Worm (Caenorhabditis elegans) whole organism, L2 larva: ENCODE measurements around the gene C08F11.17.

Experiments
- C34F6.9 ChIP-seq: fragments of 150-350 bp; optimal IDR thresholded peaks from 2 replicates; lab custom pipeline; 2014; ENCODE audit warnings: missing biosample characterization, missing genetic modification characterization
- F13H6.1 ChIP-seq: sonication (generic microtip); optimal IDR thresholded peaks from 2 replicates; lab custom pipeline; 2016; ENCODE audit warnings: missing genetic modification characterization, missing compliant biosample characterization
- R02D3.7 ChIP-seq: fragments of 150-350 bp; optimal IDR thresholded peaks from 2 replicates; lab custom pipeline; 2014; ENCODE audit warnings: missing biosample characterization, missing genetic modification characterization
- Y55F3AM.14 ChIP-seq: fragments of 200-800 bp; sonication (Bioruptor generic); optimal IDR thresholded peaks from 2 replicates; lab custom pipeline; 2018; ENCODE audit warnings: mild to moderate bottlenecking, missing genetic modification characterization, missing compliant biosample characterization
- ZK546.5 ChIP-seq: sonication (generic microtip); optimal IDR thresholded peaks from 2 replicates; lab custom pipeline; 2017; ENCODE audit warnings: missing biosample characterization, missing genetic modification characterization
- alr-1 ChIP-seq: fragments of 150-350 bp; optimal IDR thresholded peaks from 2 replicates; lab custom pipeline; 2014; ENCODE audit warnings: missing biosample characterization, missing genetic modification characterization
- aly-2 ChIP-seq: fragments of 150-350 bp; optimal IDR thresholded peaks from 2 replicates; lab custom pipeline; 2014; ENCODE audit warnings: missing biosample characterization, missing genetic modification characterization
- ama-1 ChIP-seq: fragments of 150-350 bp; optimal IDR thresholded peaks from 2 replicates; lab custom pipeline; 2018; ENCODE audit warnings: inconsistent platforms
- blmp-1 ChIP-seq: sonication (generic microtip); optimal IDR thresholded peaks from 2 replicates; lab custom pipeline; 2017; ENCODE audit warnings: missing genetic modification characterization, mild to moderate bottlenecking, missing compliant biosample characterization, antibody characterized with exemption, moderate library complexity; ENCODE audit not compliant: insufficient read depth
- ceh-16 ChIP-seq: fragments of 150-350 bp; optimal IDR thresholded peaks from 2 replicates; lab custom pipeline; 2014; ENCODE audit warnings: missing biosample characterization, missing genetic modification characterization
- ceh-82 ChIP-seq: fragments of 150-350 bp; optimal IDR thresholded peaks from 2 replicates; lab custom pipeline; 2014; ENCODE audit warnings: missing biosample characterization, missing genetic modification characterization
- crh-2 ChIP-seq: sonication (generic microtip); optimal IDR thresholded peaks from 2 replicates; lab custom pipeline; 2017; ENCODE audit warnings: missing biosample characterization, missing genetic modification characterization
- egl-27 ChIP-seq: sonication (generic microtip); optimal IDR thresholded peaks from 3 replicates; lab custom pipeline; 2017; ENCODE audit warnings: missing biosample characterization, missing genetic modification reagents, missing genetic modification characterization
- elt-1 ChIP-seq: fragments of 150-350 bp; optimal IDR thresholded peaks from 2 replicates; lab custom pipeline; 2014; ENCODE audit warnings: missing biosample characterization, missing genetic modification characterization
- elt-3 ChIP-seq: sonication (generic microtip); optimal IDR thresholded peaks from 2 replicates; lab custom pipeline; 2017; ENCODE audit warnings: missing biosample characterization, missing genetic modification characterization
- fos-1 ChIP-seq: fragments of 150-350 bp; optimal IDR thresholded peaks from 2 replicates; lab custom pipeline; 2014; ENCODE audit warnings: missing biosample characterization, missing genetic modification characterization
- gmeb-1 ChIP-seq: fragments of 150-350 bp; optimal IDR thresholded peaks from 2 replicates; lab custom pipeline; 2014; ENCODE audit warnings: missing biosample characterization, missing genetic modification characterization
- lin-11 ChIP-seq: fragments of 150-350 bp; sonication (generic microtip); optimal IDR thresholded peaks from 2 replicates; lab custom pipeline; 2014; ENCODE audit warnings: missing biosample characterization, missing genetic modification characterization, inconsistent platforms, mixed read lengths
- lin-13 ChIP-seq: fragments of 150-350 bp; optimal IDR thresholded peaks from 2 replicates; lab custom pipeline; 2014; ENCODE audit warnings: missing biosample characterization, missing genetic modification reagents, missing genetic modification characterization
- lin-39 ChIP-seq: fragments of 150-350 bp; optimal IDR thresholded peaks from 2 replicates; lab custom pipeline; 2014; ENCODE audit warnings: missing biosample characterization, missing genetic modification reagents, missing genetic modification characterization
- lsy-2 ChIP-seq, 2 experiments: fragments of 150-350 bp in 1 of 2; sonication (generic microtip) in 1 of 2; optimal IDR thresholded peaks; 2 replicates each; lab custom pipeline; 2014 to 2017; ENCODE audit warnings: missing biosample characterization in 2 of 2, missing genetic modification characterization in 2 of 2
- mab-5 ChIP-seq: fragments of 150-350 bp; optimal IDR thresholded peaks from 2 replicates; lab custom pipeline; 2014; ENCODE audit warnings: missing biosample characterization, missing genetic modification characterization
- mbf-1 ChIP-seq: sonication (generic microtip); optimal IDR thresholded peaks from 2 replicates; lab custom pipeline; 2017; ENCODE audit warnings: missing biosample characterization, missing genetic modification characterization
- mdl-1 ChIP-seq, 2 experiments: fragments of 150-350 bp in 1 of 2; sonication (generic microtip) in 1 of 2; optimal IDR thresholded peaks; 2 replicates each; lab custom pipeline; 2017; ENCODE audit warnings: missing biosample characterization in 2 of 2, missing genetic modification characterization in 2 of 2
- nhr-11 ChIP-seq: fragments of 150-350 bp; optimal IDR thresholded peaks from 2 replicates; lab custom pipeline; 2014; ENCODE audit warnings: missing biosample characterization, missing genetic modification characterization
- nhr-129 ChIP-seq: fragments of 150-350 bp; optimal IDR thresholded peaks from 2 replicates; lab custom pipeline; 2014; ENCODE audit warnings: missing biosample characterization, missing genetic modification characterization
- nhr-23 ChIP-seq: fragments of 150-350 bp; optimal IDR thresholded peaks from 2 replicates; lab custom pipeline; 2014; ENCODE audit warnings: missing biosample characterization, missing genetic modification reagents, missing genetic modification characterization
- nhr-237 ChIP-seq: fragments of 150-350 bp; optimal IDR thresholded peaks from 2 replicates; lab custom pipeline; 2014; ENCODE audit warnings: missing biosample characterization, missing genetic modification characterization
- nhr-6 ChIP-seq: fragments of 150-350 bp; optimal IDR thresholded peaks from 2 replicates; lab custom pipeline; 2014; ENCODE audit warnings: missing biosample characterization, missing genetic modification characterization
- peb-1 ChIP-seq: fragments of 150-350 bp; optimal IDR thresholded peaks from 2 replicates; lab custom pipeline; 2014; ENCODE audit warnings: missing biosample characterization, missing genetic modification characterization
- sem-4 ChIP-seq: fragments of 150-350 bp; optimal IDR thresholded peaks from 2 replicates; lab custom pipeline; 2014; ENCODE audit warnings: missing biosample characterization, missing genetic modification reagents, missing genetic modification characterization
- skn-1 ChIP-seq: sonication (generic microtip); optimal IDR thresholded peaks from 2 replicates; lab custom pipeline; 2017; ENCODE audit warnings: missing biosample characterization, missing genetic modification characterization
- sma-3 ChIP-seq: sonication (generic microtip); optimal IDR thresholded peaks from 2 replicates; lab custom pipeline; 2016; ENCODE audit warnings: missing genetic modification reagents, missing genetic modification characterization, missing compliant biosample characterization
- sma-9 ChIP-seq, 2 experiments: fragments of 150-350 bp in 1 of 2; sonication (generic microtip) in 1 of 2; optimal IDR thresholded peaks; 2 replicates each; lab custom pipeline; 2014 to 2016; ENCODE audit warnings: missing genetic modification characterization in 2 of 2, mild to moderate bottlenecking in 1 of 2, missing biosample characterization in 1 of 2, missing compliant biosample characterization in 1 of 2, missing genetic modification reagents in 1 of 2, moderate library complexity in 1 of 2
- snpc-4 ChIP-seq: fragments of 150-350 bp; optimal IDR thresholded peaks from 2 replicates; lab custom pipeline; 2014; ENCODE audit warnings: missing biosample characterization, missing genetic modification characterization
- unc-39 ChIP-seq: fragments of 150-350 bp; optimal IDR thresholded peaks from 2 replicates; lab custom pipeline; 2014; ENCODE audit warnings: missing biosample characterization, missing genetic modification characterization
- zag-1 ChIP-seq: fragments of 150-350 bp; optimal IDR thresholded peaks from 2 replicates; lab custom pipeline; 2014; ENCODE audit warnings: missing biosample characterization, missing genetic modification characterization
- ztf-1 ChIP-seq: fragments of 200-800 bp; sonication (Bioruptor generic); conservative IDR thresholded peaks from 2 replicates; pipeline ENCODE4 v1.3.6; 2022; ENCODE audit warnings: missing genetic modification characterization, missing compliant biosample characterization
- ztf-11 ChIP-seq: sonication (generic microtip); optimal IDR thresholded peaks from 2 replicates; lab custom pipeline; 2017; ENCODE audit warnings: missing biosample characterization, missing genetic modification characterization
- ztf-4 ChIP-seq: fragments of 150-350 bp; optimal IDR thresholded peaks from 2 replicates; lab custom pipeline; 2014; ENCODE audit warnings: missing biosample characterization, missing genetic modification characterization

Gene C08F11.17

ce11 chrIV:13649126-13649525, 1.0 kb downstream of the C08F11.17 start, which contains the start of gene C08F11.10:
Gene C08F11.10, minus strand, starts transcription at chrIV:13649226.
- TF ChIP-seq ceh-16: no peak
- no peak for TF ChIP-seq snpc-4
- TF ChIP-seq unc-39: no peak
- TF ChIP-seq lin-39: no peak
- TF ChIP-seq peb-1: no peak
- no peak for TF ChIP-seq lin-13 (GFP tag; lab: Kevin White, UChicago)
- no peak for TF ChIP-seq R02D3.7 (tag; lab: Kevin White, UChicago)
- TF ChIP-seq ama-1 (lab: Kevin White, UChicago): no peak
- no peak for TF ChIP-seq ztf-1 (GFP tag; lab: Robert Waterston, UW)
- no peak for TF ChIP-seq mdl-1 (tag; optimal IDR thresholded peaks at IDR 0.05; lab: Kevin White, UChicago)
- TF ChIP-seq ztf-4 (tag; lab: Kevin White, UChicago): no peak
- no peak for TF ChIP-seq nhr-6 (tag; lab: Kevin White, UChicago)
- no peak for TF ChIP-seq skn-1 (tag; lab: Kevin White, UChicago)
- TF ChIP-seq crh-2 (tag; lab: Kevin White, UChicago): no peak
- TF ChIP-seq aly-2 (tag; lab: Kevin White, UChicago): no peak
- no peak for TF ChIP-seq C34F6.9 (tag; lab: Kevin White, UChicago)
- TF ChIP-seq fos-1 (tag; lab: Kevin White, UChicago): no peak

ce11 chrIV:13647558-13647957, 2.6 kb downstream of the C08F11.17 start, which contains the start of gene ule-4:
Gene ule-4, minus strand, starts transcription at chrIV:13647658.
- no peak for TF ChIP-seq mdl-1 (tag; optimal IDR thresholded peaks at IDR 0.05; lab: Kevin White, UChicago)
- no peak for TF ChIP-seq nhr-6 (tag; lab: Kevin White, UChicago)
- TF ChIP-seq ZK546.5 (tag; lab: Kevin White, UChicago): no peak
- TF ChIP-seq lin-39: no peak

ce11 chrIV:13645823-13646222, 4.3 kb downstream of the C08F11.17 start, which contains the start of gene srz-29:
Gene srz-29, minus strand, starts transcription at chrIV:13645923.
- no peak for TF ChIP-seq nhr-23 (tag; lab: Kevin White, UChicago)
- no peak for TF ChIP-seq ceh-16
- no peak for TF ChIP-seq R02D3.7 (tag; lab: Kevin White, UChicago)
- TF ChIP-seq unc-39: no peak
- TF ChIP-seq blmp-1 (tag; lab: Kevin White, UChicago): no peak
- TF ChIP-seq ceh-82: no peak
- TF ChIP-seq sma-3 (GFP tag; lab: Kevin White, UChicago): no peak
- no peak for TF ChIP-seq ZK546.5 (tag; lab: Kevin White, UChicago)
- no peak for TF ChIP-seq sem-4 (tag; lab: Kevin White, UChicago)
- TF ChIP-seq zag-1 (tag; lab: Kevin White, UChicago): no peak
- TF ChIP-seq nhr-6 (tag; lab: Kevin White, UChicago): no peak
- TF ChIP-seq ztf-11: no peak
- TF ChIP-seq nhr-129: no peak

- TF ChIP-seq F13H6.1 (tag; lab: Kevin White, UChicago): no peak
- TF ChIP-seq gmeb-1 (tag; lab: Kevin White, UChicago): peak; percentile 15
- TF ChIP-seq alr-1 (tag; lab: Kevin White, UChicago): no peak
- no peak for TF ChIP-seq sma-3 (GFP tag; lab: Kevin White, UChicago)
- TF ChIP-seq lin-13 (GFP tag; lab: Kevin White, UChicago): no peak
- no peak for TF ChIP-seq mdl-1 (tag; optimal IDR thresholded peaks at IDR 0.05; lab: Kevin White, UChicago)
- TF ChIP-seq nhr-237 (tag; lab: Kevin White, UChicago): no peak
- TF ChIP-seq egl-27 (tag; lab: Kevin White, UChicago): no peak
- peak; percentile 73 for TF ChIP-seq fos-1 (tag; lab: Kevin White, UChicago)
- peak; percentile 68 for TF ChIP-seq skn-1 (tag; lab: Kevin White, UChicago)
- no peak for TF ChIP-seq elt-1
- TF ChIP-seq, all 48 proteins: peak for 3
Observed at ce11 chrIV:13639027-13639426, 11.1 kb downstream of the C08F11.17 start, which contains the start of gene ugt-22. Gene ugt-22, plus strand, starts transcription at chrIV:13639260.

- TF ChIP-seq elt-1: no peak
- no peak for TF ChIP-seq sem-4 (tag; lab: Kevin White, UChicago)
- TF ChIP-seq sma-9 (GFP tag; optimal IDR thresholded peaks at IDR 0.05; lab: Kevin White, UChicago): no peak
- TF ChIP-seq sma-9 (tag; optimal IDR thresholded peaks at IDR 0.05; lab: Kevin White, UChicago): no peak
- no peak for TF ChIP-seq lin-13 (GFP tag; lab: Kevin White, UChicago)
- no peak for TF ChIP-seq snpc-4
- TF ChIP-seq nhr-11: no peak
- no peak for TF ChIP-seq lin-11 (tag; lab: Kevin White, UChicago)
- TF ChIP-seq nhr-23 (tag; lab: Kevin White, UChicago): no peak
- TF ChIP-seq mbf-1 (tag; lab: Kevin White, UChicago): no peak
- TF ChIP-seq elt-3 (tag; lab: Kevin White, UChicago): no peak
- TF ChIP-seq blmp-1 (tag; lab: Kevin White, UChicago): no peak
- no peak for TF ChIP-seq Y55F3AM.14 (GFP tag; lab: Kevin White, UChicago)
- no peak for TF ChIP-seq mab-5 (tag; lab: Kevin White, UChicago)
- no peak for TF ChIP-seq F13H6.1 (tag; lab: Kevin White, UChicago)
- no peak for TF ChIP-seq lin-39
- no peak for TF ChIP-seq egl-27 (tag; lab: Kevin White, UChicago)
- TF ChIP-seq lsy-2 (tag; optimal IDR thresholded peaks at IDR 0.05; lab: Kevin White, UChicago): no peak
- TF ChIP-seq, all 48 proteins: peak for 0
Observed at ce11 chrIV:13636975-13637374, 13.2 kb downstream of the C08F11.17 start, which contains the start of gene C08F11.7. Gene C08F11.7, plus strand, starts transcription at chrIV:13637275.
